Worm (Caenorhabditis elegans): ENCODE results near the gene nhr-6.

DNA sequence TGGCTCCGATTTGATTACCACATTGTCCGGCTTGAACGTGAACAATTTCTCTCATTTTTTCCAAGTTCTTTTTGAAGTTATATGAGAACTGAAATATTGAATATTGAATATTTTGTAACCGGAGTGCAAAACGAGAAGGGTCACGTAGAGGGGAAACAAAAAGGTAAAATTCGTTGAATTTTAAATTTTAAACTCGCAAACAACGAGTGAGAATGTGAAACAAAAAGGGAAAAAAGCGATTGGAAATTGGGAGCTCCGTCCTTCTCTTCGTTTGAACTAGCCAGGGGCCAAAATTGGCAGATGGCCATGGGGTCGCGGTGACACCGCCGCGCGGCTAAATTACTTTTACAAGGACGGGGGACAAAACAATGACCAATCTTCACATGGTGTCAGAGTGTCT, 31.8 kb upstream of the nhr-6 start, which contains the start of gene ben-1:
- TF ChIP-seq let-607 (tag; optimal IDR thresholded peaks at IDR 0.05) = no peak
- no peak for TF ChIP-seq madf-10 (tag; optimal IDR thresholded peaks at IDR 0.05)
- no peak for TF ChIP-seq ztf-6 (GFP tag; IDR thresholded peaks at IDR 0.05)
- no peak for TF ChIP-seq ama-1 (optimal IDR thresholded peaks at IDR 0.05)
- TF ChIP-seq ama-1 (GFP tag; optimal IDR thresholded peaks at IDR 0.05) = no peak
- TF ChIP-seq nfya-1 (tag; optimal IDR thresholded peaks at IDR 0.05; ENCODE audit: borderline replicate concordance, insufficient read depth) = no peak
- no peak for TF ChIP-seq egl-44 (GFP tag; IDR thresholded peaks at IDR 0.05)
- TF ChIP-seq F55B11.4 (tag; optimal IDR thresholded peaks at IDR 0.05; ENCODE audit: borderline replicate concordance, insufficient read depth) = no peak
- TF ChIP-seq ceh-91 (GFP tag; IDR thresholded peaks at IDR 0.05) = no peak
- no peak for TF ChIP-seq lsl-1 (GFP tag; optimal IDR thresholded peaks at IDR 0.05)
- TF ChIP-seq mes-4 (tag; optimal IDR thresholded peaks at IDR 0.05) = no peak
- no peak for TF ChIP-seq lin-26 (GFP tag; IDR thresholded peaks at IDR 0.05)
- no peak for TF ChIP-seq hmg-20 (GFP tag; IDR thresholded peaks at IDR 0.05)
- no peak for TF ChIP-seq mxl-1 (tag; optimal IDR thresholded peaks at IDR 0.05)
- TF ChIP-seq ceh-27 (GFP tag; optimal IDR thresholded peaks at IDR 0.05) = no peak

All from whole organism, young adult.